Worm (Caenorhabditis elegans) whole organism, L4 larva: Measurements from ENCODE around the gene spat-1.

Source experiments
- F37D6.2 ChIP-seq: sonication (generic microtip); optimal IDR thresholded peaks from 2 replicates; lab custom pipeline; 2016; ENCODE audit warnings: mild to moderate bottlenecking, missing genetic modification characterization, missing compliant biosample characterization
- F44E2.7 ChIP-seq: fragments of 200-800 bp; sonication (Bioruptor generic); IDR thresholded peaks from 2 replicates; pipeline ENCODE4 v2.1.2; 2022; ENCODE audit warnings: missing genetic modification characterization, missing compliant biosample characterization
- F49E8.2 ChIP-seq: sonication (generic microtip); optimal IDR thresholded peaks from 2 replicates; lab custom pipeline; 2016; ENCODE audit warnings: missing compliant biosample characterization, mild to moderate bottlenecking, missing genetic modification characterization, borderline replicate concordance
- R02D3.7 ChIP-seq: fragments of 150-350 bp; sonication (generic microtip); optimal IDR thresholded peaks from 3 replicates; lab custom pipeline; 2014; ENCODE audit warnings: missing biosample characterization, missing genetic modification characterization
- T26A8.4 ChIP-seq: fragments of 200-800 bp; sonication (Bioruptor generic); IDR thresholded peaks from 2 replicates; pipeline ENCODE4 v1.3.6; 2022; ENCODE audit warnings: missing genetic modification characterization, missing compliant biosample characterization
- Y105C5A.15 ChIP-seq: fragments of 200-800 bp; sonication (Bioruptor generic); IDR thresholded peaks from 2 replicates; pipeline ENCODE4 v1.3.6; 2022; ENCODE audit warnings: missing genetic modification characterization, missing compliant biosample characterization
- Y48G9A.11 ChIP-seq: fragments of 200-800 bp; sonication (Bioruptor generic); IDR thresholded peaks from 2 replicates; pipeline ENCODE4 v1.3.6; 2022; ENCODE audit warnings: missing genetic modification reagents, missing genetic modification characterization, missing compliant biosample characterization
- Y5F2A.4 ChIP-seq: fragments of 200-800 bp; sonication (Bioruptor generic); optimal IDR thresholded peaks from 2 replicates; lab custom pipeline; 2018; ENCODE audit warnings: mild to moderate bottlenecking, missing genetic modification characterization, missing compliant biosample characterization
- Y75B8A.6 ChIP-seq: fragments of 200-800 bp; sonication (Bioruptor generic); IDR thresholded peaks from 2 replicates; pipeline ENCODE4 v1.3.6; 2022; ENCODE audit warnings: missing genetic modification reagents, missing genetic modification characterization, missing compliant biosample characterization
- ZK337.2 ChIP-seq: fragments of 200-800 bp; sonication (Bioruptor generic); IDR thresholded peaks from 2 replicates; pipeline ENCODE4 v1.3.6; 2022; ENCODE audit warnings: missing genetic modification reagents, missing genetic modification characterization, missing compliant biosample characterization
- ama-1 ChIP-seq: fragments of 150-350 bp; optimal IDR thresholded peaks from 2 replicates; lab custom pipeline; 2014; ENCODE audit warnings: inconsistent platforms, mixed read lengths
- arid-1 ChIP-seq: fragments of 200-800 bp; sonication (Bioruptor generic); conservative IDR thresholded peaks from 2 replicates; pipeline ENCODE4 v1.3.6; 2022; ENCODE audit warnings: missing genetic modification reagents, missing genetic modification characterization, missing compliant biosample characterization
- ceh-62 ChIP-seq: sonication (generic microtip); optimal IDR thresholded peaks from 2 replicates; lab custom pipeline; 2017; ENCODE audit warnings: missing biosample characterization, missing genetic modification characterization
- ces-1 ChIP-seq: fragments of 150-350 bp; sonication (generic microtip); optimal IDR thresholded peaks from 4 replicates; lab custom pipeline; 2014; ENCODE audit warnings: missing biosample characterization, missing genetic modification reagents, missing genetic modification characterization
- cey-2 ChIP-seq: sonication (generic microtip); optimal IDR thresholded peaks from 3 replicates; lab custom pipeline; 2017; ENCODE audit warnings: missing genetic modification characterization, mild to moderate bottlenecking, missing compliant biosample characterization, antibody characterized with exemption, borderline replicate concordance; ENCODE audit not compliant: insufficient read depth
- daf-12 ChIP-seq: fragments of 150-350 bp; optimal IDR thresholded peaks from 2 replicates; lab custom pipeline; 2014; ENCODE audit warnings: missing biosample characterization, missing genetic modification reagents, missing genetic modification characterization
- daf-8 ChIP-seq: fragments of 200-800 bp; sonication (Bioruptor generic); IDR thresholded peaks from 2 replicates; pipeline ENCODE4 v1.3.6; 2022; ENCODE audit warnings: missing genetic modification characterization, missing compliant biosample characterization
- dmd-6 ChIP-seq: fragments of 200-800 bp; sonication (Bioruptor generic); IDR thresholded peaks from 2 replicates; pipeline ENCODE4 v1.3.6; 2022; ENCODE audit warnings: missing genetic modification reagents, missing genetic modification characterization, missing compliant biosample characterization
- dmd-9 ChIP-seq: fragments of 200-800 bp; sonication (Bioruptor generic); IDR thresholded peaks from 2 replicates; pipeline ENCODE4 v1.3.6; 2022; ENCODE audit warnings: missing genetic modification reagents, missing genetic modification characterization, missing compliant biosample characterization
- egl-43 ChIP-seq: fragments of 200-800 bp; sonication (Bioruptor generic); IDR thresholded peaks from 2 replicates; pipeline ENCODE4 v1.3.6; 2022; ENCODE audit warnings: missing genetic modification reagents, missing genetic modification characterization, missing compliant biosample characterization
- fkh-10 ChIP-seq: fragments of 150-350 bp; optimal IDR thresholded peaks from 2 replicates; lab custom pipeline; 2014; ENCODE audit warnings: missing biosample characterization, missing genetic modification reagents, missing genetic modification characterization
- hif-1 ChIP-seq, 2 experiments: sonication (generic microtip); optimal IDR thresholded peaks; 2 replicates each; lab custom pipeline; 2016 to 2017; ENCODE audit warnings: missing compliant biosample characterization in 2 of 2, missing genetic modification characterization in 2 of 2, missing genetic modification reagents in 2 of 2, missing genotype in 2 of 2, mild to moderate bottlenecking in 1 of 2
- hlh-11 ChIP-seq: fragments of 200-800 bp; sonication (Bioruptor generic); optimal IDR thresholded peaks from 2 replicates; lab custom pipeline; 2018; ENCODE audit warnings: mild to moderate bottlenecking, missing genetic modification characterization, missing compliant biosample characterization
- hlh-30 ChIP-seq: sonication (generic microtip); optimal IDR thresholded peaks from 2 replicates; lab custom pipeline; 2017; ENCODE audit warnings: antibody characterized with exemption, mild to moderate bottlenecking, missing genetic modification characterization, missing compliant biosample characterization; ENCODE audit not compliant: insufficient read depth
- lin-15B ChIP-seq: fragments of 150-350 bp; sonication (generic microtip); optimal IDR thresholded peaks from 3 replicates; lab custom pipeline; 2014; ENCODE audit warnings: missing biosample characterization, missing genetic modification characterization
- mdl-1 ChIP-seq, 2 experiments: fragments of 150-350 bp in 1 of 2; sonication (generic microtip) in 1 of 2; optimal IDR thresholded peaks; 2 replicates each; lab custom pipeline; 2014 to 2017; ENCODE audit warnings: missing biosample characterization in 2 of 2, missing genetic modification characterization in 2 of 2
- mep-1 ChIP-seq: fragments of 150-350 bp; sonication (generic microtip); optimal IDR thresholded peaks from 3 replicates; lab custom pipeline; 2014; ENCODE audit warnings: missing biosample characterization, missing genetic modification characterization
- mxl-2 ChIP-seq: fragments of 200-800 bp; sonication (Bioruptor generic); conservative IDR thresholded peaks from 2 replicates; pipeline ENCODE4 v1.3.6; 2022; ENCODE audit warnings: missing genetic modification reagents, missing genetic modification characterization, missing compliant biosample characterization
- nhr-10 ChIP-seq: fragments of 150-350 bp; optimal IDR thresholded peaks from 2 replicates; lab custom pipeline; 2014; ENCODE audit warnings: missing biosample characterization, missing genetic modification characterization
- nhr-102 ChIP-seq: sonication (generic microtip); optimal IDR thresholded peaks from 2 replicates; lab custom pipeline; 2016; ENCODE audit warnings: mild to moderate bottlenecking, missing genetic modification characterization, moderate library complexity, missing compliant biosample characterization
- nhr-11 ChIP-seq: fragments of 150-350 bp; optimal IDR thresholded peaks from 2 replicates; lab custom pipeline; 2014; ENCODE audit warnings: missing biosample characterization, missing genetic modification characterization
- nhr-25 ChIP-seq: sonication (generic microtip); optimal IDR thresholded peaks from 2 replicates; lab custom pipeline; 2017; ENCODE audit warnings: missing genetic modification characterization, mild to moderate bottlenecking, missing compliant biosample characterization, antibody characterized with exemption, moderate library complexity, borderline replicate concordance; ENCODE audit not compliant: insufficient read depth
- nhr-41 ChIP-seq: fragments of 200-800 bp; sonication (Bioruptor generic); IDR thresholded peaks from 2 replicates; pipeline ENCODE4 v1.3.6; 2022; ENCODE audit warnings: missing genetic modification reagents, missing genetic modification characterization, missing compliant biosample characterization
- nhr-42 ChIP-seq: fragments of 200-800 bp; sonication (Bioruptor generic); IDR thresholded peaks from 2 replicates; pipeline ENCODE4 v1.3.6; 2022; ENCODE audit warnings: missing genetic modification characterization, missing compliant biosample characterization
- nhr-77 ChIP-seq: fragments of 150-350 bp; optimal IDR thresholded peaks from 2 replicates; lab custom pipeline; 2014; ENCODE audit warnings: missing biosample characterization, missing genetic modification characterization
- php-3 ChIP-seq: fragments of 200-800 bp; sonication (Bioruptor generic); IDR thresholded peaks from 2 replicates; pipeline ENCODE4 v1.3.6; 2022; ENCODE audit warnings: missing genetic modification reagents, missing genetic modification characterization, missing compliant biosample characterization
- pqm-1 ChIP-seq: sonication (generic microtip); optimal IDR thresholded peaks from 2 replicates; lab custom pipeline; 2017; ENCODE audit warnings: missing biosample characterization, missing genetic modification characterization
- rbr-2 ChIP-seq: sonication (generic microtip); optimal IDR thresholded peaks from 2 replicates; lab custom pipeline; 2016; ENCODE audit warnings: missing genotype, missing genetic modification characterization, missing compliant biosample characterization
- saeg-2 ChIP-seq: fragments of 200-800 bp; sonication (Bioruptor generic); IDR thresholded peaks from 2 replicates; pipeline ENCODE4 v1.3.6; 2022; ENCODE audit warnings: missing genetic modification reagents, missing genetic modification characterization, missing compliant biosample characterization
- sdz-12 ChIP-seq: fragments of 200-800 bp; sonication (Bioruptor generic); optimal IDR thresholded peaks from 2 replicates; lab custom pipeline; 2018; ENCODE audit warnings: mild to moderate bottlenecking, missing genetic modification characterization, missing compliant biosample characterization
- set-16 ChIP-seq: fragments of 200-800 bp; sonication (Bioruptor generic); IDR thresholded peaks from 2 replicates; pipeline ENCODE4 v1.3.6; 2022; ENCODE audit warnings: missing genetic modification reagents, missing genetic modification characterization, missing compliant biosample characterization
- spr-1 ChIP-seq: sonication (generic microtip); optimal IDR thresholded peaks from 2 replicates; lab custom pipeline; 2016; ENCODE audit warnings: mild to moderate bottlenecking, missing genetic modification characterization, missing compliant biosample characterization
- spr-3 ChIP-seq: fragments of 200-800 bp; sonication (Bioruptor generic); optimal IDR thresholded peaks from 2 replicates; lab custom pipeline; 2018; ENCODE audit warnings: mild to moderate bottlenecking, missing genetic modification characterization, missing compliant biosample characterization
- tra-1 ChIP-seq: fragments of 200-800 bp; sonication (Bioruptor generic); IDR thresholded peaks from 2 replicates; pipeline ENCODE4 v1.3.6; 2022; ENCODE audit warnings: missing genetic modification reagents, missing genetic modification characterization, missing compliant biosample characterization
- unc-39 ChIP-seq: sonication (generic microtip); optimal IDR thresholded peaks from 2 replicates; lab custom pipeline; 2017; ENCODE audit warnings: missing biosample characterization, missing genetic modification characterization
- unc-62 ChIP-seq, 3 experiments: fragments of 150-350 bp in 1 of 3; sonication (generic microtip); optimal IDR thresholded peaks in 2 of 3; peaks in 1 of 3; 1 replicate in 1 of 3; 2 replicates in 2 of 3; lab custom pipeline; 2014 to 2017; ENCODE audit warnings: missing biosample characterization in 3 of 3, missing genetic modification characterization in 3 of 3, missing genetic modification reagents in 3 of 3, missing genotype in 1 of 3
- zag-1 ChIP-seq: fragments of 150-350 bp; optimal IDR thresholded peaks from 2 replicates; lab custom pipeline; 2014; ENCODE audit warnings: missing biosample characterization, missing genetic modification characterization
- zfp-2 ChIP-seq: sonication (generic microtip); optimal IDR thresholded peaks from 2 replicates; lab custom pipeline; 2016; ENCODE audit warnings: mild to moderate bottlenecking, missing genetic modification characterization, missing compliant biosample characterization
- zip-2 ChIP-seq: fragments of 150-350 bp; optimal IDR thresholded peaks from 2 replicates; lab custom pipeline; 2014; ENCODE audit warnings: missing biosample characterization, missing genetic modification characterization
- ztf-11 ChIP-seq: fragments of 150-350 bp; optimal IDR thresholded peaks from 2 replicates; lab custom pipeline; 2014; ENCODE audit warnings: missing biosample characterization, missing genetic modification characterization
- ztf-7 ChIP-seq: fragments of 150-350 bp; optimal IDR thresholded peaks from 2 replicates; lab custom pipeline; 2014; ENCODE audit warnings: missing biosample characterization, missing genetic modification characterization

Gene spat-1

DNA sequence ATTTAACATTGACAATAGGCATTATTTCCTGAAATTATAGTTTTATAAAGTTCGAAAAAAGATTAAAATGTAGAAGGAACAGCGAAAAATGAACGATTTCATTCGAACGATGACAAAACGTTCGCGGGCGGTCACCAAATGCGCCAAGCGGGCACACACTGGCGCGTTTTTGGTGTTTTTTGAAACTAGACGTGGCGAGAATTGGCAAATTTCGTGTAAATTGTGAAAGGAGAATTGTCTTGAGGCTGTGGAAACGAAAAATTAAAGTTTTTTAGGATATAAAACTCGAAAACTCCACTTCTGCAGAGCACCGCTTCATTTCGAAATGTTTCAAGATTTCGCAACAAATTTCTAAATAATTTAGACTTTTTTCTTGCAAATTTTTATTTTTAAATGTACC, 39.9 kb upstream of the spat-1 start, which contains the start of gene usp-14 (continued):
- TF ChIP-seq zag-1 (tag; lab: Kevin White, UChicago) (no peak), F49E8.2 (tag; lab: Kevin White, UChicago) (no peak), fkh-10 (GFP tag; lab: Kevin White, UChicago) (peak; percentile 21), tra-1 (no peak), nhr-25 (tag; lab: Kevin White, UChicago) (no peak), R02D3.7 (tag; lab: Kevin White, UChicago) (no peak), zip-2 (no peak), nhr-42 (GFP tag; lab: Robert Waterston, UW) (peak; percentile 80), mep-1 (tag; lab: Kevin White, UChicago) (peak; percentile 53), ces-1 (GFP tag; lab: Kevin White, UChicago) (no peak), pqm-1 (tag; lab: Kevin White, UChicago) (no peak), cey-2 (tag; lab: Kevin White, UChicago) (no peak), nhr-10 (no peak), zfp-2 (tag; lab: Kevin White, UChicago) (no peak), set-16 (no peak), ztf-11 (tag; lab: Kevin White, UChicago) (no peak), ztf-7 (tag; lab: Kevin White, UChicago) (peak; percentile 23), Y48G9A.11 (GFP tag; lab: Robert Waterston, UW) (no peak), F44E2.7 (GFP tag; lab: Robert Waterston, UW) (no peak), spr-3 (GFP tag; lab: Kevin White, UChicago) (no peak), ceh-62 (tag; lab: Kevin White, UChicago) (no peak), php-3 (GFP tag; lab: Robert Waterston, UW) (no peak), hif-1 (tag; optimal IDR thresholded peaks at IDR 0.05; lab: Kevin White, UChicago) (peak in 1 of 2 experiments; percentile 71), mxl-2 (GFP tag; lab: Robert Waterston, UW) (no peak), hlh-30 (peak; percentile 18), dmd-9 (GFP tag; lab: Robert Waterston, UW) (no peak), nhr-77 (peak; percentile 60), F37D6.2 (tag; lab: Kevin White, UChicago) (peak; percentile 15), hlh-11 (peak; percentile 57), mdl-1 (tag; optimal IDR thresholded peaks at IDR 0.05; lab: Kevin White, UChicago) (no peak), unc-62 (GFP tag; optimal IDR thresholded peaks at IDR 0.05 in 1 of 2; lab: Kevin White, UChicago) (no peak), unc-62 (tag; optimal IDR thresholded peaks at IDR 0.05; lab: Kevin White, UChicago) (no peak), nhr-102 (peak; percentile 15), unc-39 (no peak), dmd-6 (GFP tag; lab: Robert Waterston, UW) (peak; percentile 53), ama-1 (lab: Kevin White, UChicago) (no peak), sdz-12 (no peak), rbr-2 (tag; lab: Kevin White, UChicago) (peak; percentile 44), nhr-41 (GFP tag; lab: Robert Waterston, UW) (no peak), lin-15B (tag; lab: Kevin White, UChicago) (no peak), saeg-2 (GFP tag; lab: Robert Waterston, UW) (no peak), Y105C5A.15 (GFP tag; lab: Robert Waterston, UW) (no peak), daf-12 (tag; lab: Kevin White, UChicago) (no peak), arid-1 (GFP tag; lab: Robert Waterston, UW) (no peak), ZK337.2 (no peak), egl-43 (no peak), Y5F2A.4 (GFP tag; lab: Kevin White, UChicago) (no peak), T26A8.4 (GFP tag; lab: Robert Waterston, UW) (0 out of 2 replicates have a peak, but pooled peaks have one; percentile 23), daf-8 (GFP tag; lab: Robert Waterston, UW) (no peak), nhr-11 (tag; lab: Kevin White, UChicago) (no peak), Y75B8A.6 (GFP tag; lab: Robert Waterston, UW) (no peak), spr-1 (tag; lab: Kevin White, UChicago) (peak; percentile 24)
